Worm (Caenorhabditis elegans) whole organism, L4 larva: ENCODE results near the gene F09E10.5.

Source experiments
- D1046.2 ChIP-seq: fragments of 200-800 bp; sonication (Bioruptor generic); IDR thresholded peaks from 2 replicates; pipeline ENCODE4 v1.3.6; 2022; ENCODE audit warnings: missing genetic modification characterization, missing compliant biosample characterization
- F26F4.8 ChIP-seq: fragments of 200-800 bp; sonication (Bioruptor generic); conservative IDR thresholded peaks from 2 replicates; pipeline ENCODE4 v1.3.6; 2022; ENCODE audit warnings: missing genetic modification characterization, missing compliant biosample characterization
- R02D3.7 ChIP-seq: fragments of 150-350 bp; sonication (generic microtip); optimal IDR thresholded peaks from 3 replicates; lab custom pipeline; 2014; ENCODE audit warnings: missing biosample characterization, missing genetic modification characterization
- T20F7.1 ChIP-seq: fragments of 200-800 bp; sonication (Bioruptor generic); optimal IDR thresholded peaks from 2 replicates; lab custom pipeline; 2018; ENCODE audit warnings: mild to moderate bottlenecking, missing genetic modification characterization, missing compliant biosample characterization
- aly-2 ChIP-seq: sonication (generic microtip); optimal IDR thresholded peaks from 2 replicates; lab custom pipeline; 2018; ENCODE audit warnings: missing biosample characterization, missing genetic modification characterization
- ama-1 ChIP-seq: fragments of 150-350 bp; optimal IDR thresholded peaks from 2 replicates; lab custom pipeline; 2014; ENCODE audit warnings: inconsistent platforms, mixed read lengths
- ceh-28 ChIP-seq: fragments of 150-350 bp; optimal IDR thresholded peaks from 2 replicates; lab custom pipeline; 2014; ENCODE audit warnings: missing biosample characterization, missing genetic modification reagents, missing genetic modification characterization
- ces-1 ChIP-seq: fragments of 150-350 bp; sonication (generic microtip); optimal IDR thresholded peaks from 4 replicates; lab custom pipeline; 2014; ENCODE audit warnings: missing biosample characterization, missing genetic modification reagents, missing genetic modification characterization
- daf-19 ChIP-seq: fragments of 200-800 bp; sonication (Bioruptor generic); conservative IDR thresholded peaks from 2 replicates; pipeline ENCODE4 v1.3.6; 2022; ENCODE audit warnings: missing genetic modification characterization, missing compliant biosample characterization
- dmd-8 ChIP-seq: fragments of 200-800 bp; sonication (Bioruptor generic); IDR thresholded peaks from 2 replicates; pipeline ENCODE4 v1.3.6; 2022; ENCODE audit warnings: missing genetic modification characterization, missing compliant biosample characterization
- dve-1 ChIP-seq: sonication (generic microtip); optimal IDR thresholded peaks from 2 replicates; lab custom pipeline; 2017; ENCODE audit warnings: antibody characterized with exemption, mild to moderate bottlenecking, missing genetic modification characterization, missing compliant biosample characterization; ENCODE audit not compliant: insufficient read depth
- egl-27 ChIP-seq: sonication (generic microtip); optimal IDR thresholded peaks from 3 replicates; lab custom pipeline; 2017; ENCODE audit warnings: missing biosample characterization, missing genetic modification reagents, missing genetic modification characterization
- egl-43 ChIP-seq: fragments of 200-800 bp; sonication (Bioruptor generic); IDR thresholded peaks from 2 replicates; pipeline ENCODE4 v1.3.6; 2022; ENCODE audit warnings: missing genetic modification reagents, missing genetic modification characterization, missing compliant biosample characterization
- hlh-11 ChIP-seq: fragments of 200-800 bp; sonication (Bioruptor generic); optimal IDR thresholded peaks from 2 replicates; lab custom pipeline; 2018; ENCODE audit warnings: mild to moderate bottlenecking, missing genetic modification characterization, missing compliant biosample characterization
- hlh-30 ChIP-seq: sonication (generic microtip); optimal IDR thresholded peaks from 2 replicates; lab custom pipeline; 2017; ENCODE audit warnings: antibody characterized with exemption, mild to moderate bottlenecking, missing genetic modification characterization, missing compliant biosample characterization; ENCODE audit not compliant: insufficient read depth
- hmg-1.1 ChIP-seq: fragments of 200-800 bp; sonication (Bioruptor generic); IDR thresholded peaks from 2 replicates; pipeline ENCODE4 v1.3.6; 2022; ENCODE audit warnings: missing genetic modification reagents, missing genetic modification characterization, missing compliant biosample characterization
- jun-1 ChIP-seq: fragments of 150-350 bp; optimal IDR thresholded peaks from 2 replicates; lab custom pipeline; 2014; ENCODE audit warnings: missing biosample characterization, missing genetic modification reagents, missing genetic modification characterization
- lin-1 ChIP-seq: fragments of 200-800 bp; sonication (Bioruptor generic); IDR thresholded peaks from 2 replicates; pipeline ENCODE4 v1.3.6; 2022; ENCODE audit warnings: missing genetic modification reagents, missing genetic modification characterization, missing compliant biosample characterization
- lin-13 ChIP-seq: fragments of 150-350 bp; optimal IDR thresholded peaks from 2 replicates; lab custom pipeline; 2014; ENCODE audit warnings: missing biosample characterization, missing genetic modification reagents, missing genetic modification characterization
- lin-29 ChIP-seq: fragments of 200-800 bp; sonication (Bioruptor generic); IDR thresholded peaks from 2 replicates; pipeline ENCODE4 v1.3.6; 2022; ENCODE audit warnings: missing genetic modification reagents, missing genetic modification characterization, missing compliant biosample characterization
- lir-3 ChIP-seq: sonication (generic microtip); optimal IDR thresholded peaks from 2 replicates; lab custom pipeline; 2016; ENCODE audit warnings: mild to moderate bottlenecking, missing genetic modification characterization, missing compliant biosample characterization
- lsy-2 ChIP-seq, 2 experiments: fragments of 150-350 bp in 1 of 2; sonication (generic microtip) in 1 of 2; optimal IDR thresholded peaks; 2 replicates each; lab custom pipeline; 2014 to 2017; ENCODE audit warnings: missing biosample characterization in 2 of 2, missing genetic modification characterization in 2 of 2
- mdl-1 ChIP-seq, 2 experiments: fragments of 150-350 bp in 1 of 2; sonication (generic microtip) in 1 of 2; optimal IDR thresholded peaks; 2 replicates each; lab custom pipeline; 2014 to 2017; ENCODE audit warnings: missing biosample characterization in 2 of 2, missing genetic modification characterization in 2 of 2
- mes-2 ChIP-seq: sonication (generic microtip); optimal IDR thresholded peaks from 2 replicates; lab custom pipeline; 2016; ENCODE audit warnings: missing genotype, mild to moderate bottlenecking, missing genetic modification characterization, missing compliant biosample characterization; ENCODE audit not compliant: poor library complexity, severe bottlenecking
- mxl-3 ChIP-seq: fragments of 200-800 bp; sonication (Bioruptor generic); optimal IDR thresholded peaks from 2 replicates; lab custom pipeline; 2018; ENCODE audit warnings: mild to moderate bottlenecking, missing genetic modification characterization, missing compliant biosample characterization
- nhr-28 ChIP-seq: fragments of 150-350 bp; optimal IDR thresholded peaks from 2 replicates; lab custom pipeline; 2014; ENCODE audit warnings: missing biosample characterization, missing genetic modification characterization
- nhr-77 ChIP-seq: fragments of 150-350 bp; optimal IDR thresholded peaks from 2 replicates; lab custom pipeline; 2014; ENCODE audit warnings: missing biosample characterization, missing genetic modification characterization
- pqm-1 ChIP-seq: sonication (generic microtip); optimal IDR thresholded peaks from 2 replicates; lab custom pipeline; 2017; ENCODE audit warnings: missing biosample characterization, missing genetic modification characterization
- rbr-2 ChIP-seq: sonication (generic microtip); optimal IDR thresholded peaks from 2 replicates; lab custom pipeline; 2016; ENCODE audit warnings: missing genotype, missing genetic modification characterization, missing compliant biosample characterization
- sdz-12 ChIP-seq: fragments of 200-800 bp; sonication (Bioruptor generic); optimal IDR thresholded peaks from 2 replicates; lab custom pipeline; 2018; ENCODE audit warnings: mild to moderate bottlenecking, missing genetic modification characterization, missing compliant biosample characterization
- snpc-4 ChIP-seq: fragments of 150-350 bp; optimal IDR thresholded peaks from 2 replicates; lab custom pipeline; 2014; ENCODE audit warnings: missing biosample characterization, missing genetic modification characterization
- unc-130 ChIP-seq: sonication (generic microtip); optimal IDR thresholded peaks from 2 replicates; lab custom pipeline; 2016; ENCODE audit warnings: missing genetic modification reagents, missing genetic modification characterization, missing compliant biosample characterization
- unc-39 ChIP-seq: sonication (generic microtip); optimal IDR thresholded peaks from 2 replicates; lab custom pipeline; 2017; ENCODE audit warnings: missing biosample characterization, missing genetic modification characterization
- unc-62 ChIP-seq, 3 experiments: fragments of 150-350 bp in 1 of 3; sonication (generic microtip); optimal IDR thresholded peaks in 2 of 3; peaks in 1 of 3; 1 replicate in 1 of 3; 2 replicates in 2 of 3; lab custom pipeline; 2014 to 2017; ENCODE audit warnings: missing biosample characterization in 3 of 3, missing genetic modification characterization in 3 of 3, missing genetic modification reagents in 3 of 3, missing genotype in 1 of 3
- zip-11 ChIP-seq: fragments of 200-800 bp; sonication (Bioruptor generic); IDR thresholded peaks from 2 replicates; pipeline ENCODE4 v1.3.6; 2022; ENCODE audit warnings: missing genetic modification characterization, missing compliant biosample characterization
- ztf-11 ChIP-seq: fragments of 150-350 bp; optimal IDR thresholded peaks from 2 replicates; lab custom pipeline; 2014; ENCODE audit warnings: missing biosample characterization, missing genetic modification characterization
- ztf-7 ChIP-seq: fragments of 150-350 bp; optimal IDR thresholded peaks from 2 replicates; lab custom pipeline; 2014; ENCODE audit warnings: missing biosample characterization, missing genetic modification characterization

F09E10.5 gene

DNA sequence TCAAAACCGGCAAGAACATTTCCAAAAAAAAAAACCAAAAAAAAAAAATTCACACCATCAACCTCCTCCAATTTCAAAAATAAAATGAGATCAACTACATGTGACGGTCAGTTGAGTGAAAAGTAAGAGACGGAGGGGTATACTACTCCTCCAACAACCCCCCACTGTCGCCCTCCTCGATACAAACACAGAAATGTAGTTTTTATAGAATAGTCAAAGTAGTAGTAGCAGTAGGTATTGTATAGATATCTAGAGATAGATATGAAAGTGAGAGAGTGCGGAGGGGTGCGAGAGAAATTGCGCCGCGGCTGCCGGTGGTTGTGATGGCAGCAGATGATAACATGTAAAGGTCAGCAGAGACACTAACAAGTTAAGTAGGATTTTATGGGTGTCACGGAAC, 33.2 kb upstream of the F09E10.5 start (continued):
- TF ChIP-seq ces-1 (no peak), lsy-2 (tag; optimal IDR thresholded peaks at IDR 0.05; lab: Kevin White, UChicago) (peak in 1 of 2 experiments; percentile 7), egl-43 (GFP tag; lab: Robert Waterston, UW) (no peak), D1046.2 (GFP tag; lab: Robert Waterston, UW) (no peak), egl-27 (tag; lab: Kevin White, UChicago) (no peak), lin-13 (GFP tag; lab: Kevin White, UChicago) (no peak), unc-130 (GFP tag; lab: Kevin White, UChicago) (no peak), unc-62 (GFP tag; optimal IDR thresholded peaks at IDR 0.05 in 1 of 2; lab: Kevin White, UChicago) (no peak), unc-62 (tag; optimal IDR thresholded peaks at IDR 0.05; lab: Kevin White, UChicago) (no peak), mxl-3 (GFP tag; lab: Kevin White, UChicago) (peak; percentile 6), snpc-4 (tag; lab: Kevin White, UChicago) (no peak), mes-2 (tag; lab: Kevin White, UChicago) (no peak), ztf-7 (tag; lab: Kevin White, UChicago) (no peak), hmg-1.1 (GFP tag; lab: Robert Waterston, UW) (0 out of 2 replicates have a peak, but pooled peaks have one; percentile 22), mdl-1 (tag; optimal IDR thresholded peaks at IDR 0.05; lab: Kevin White, UChicago) (peak in 1 of 2 experiments; percentile 35), ztf-11 (tag; lab: Kevin White, UChicago) (no peak), rbr-2 (no peak), hlh-11 (tag; lab: Kevin White, UChicago) (peak; percentile 39), ceh-28 (tag; lab: Kevin White, UChicago) (no peak), nhr-77 (tag; lab: Kevin White, UChicago) (peak; percentile 19), F26F4.8 (GFP tag; lab: Robert Waterston, UW) (no peak)

DNA sequence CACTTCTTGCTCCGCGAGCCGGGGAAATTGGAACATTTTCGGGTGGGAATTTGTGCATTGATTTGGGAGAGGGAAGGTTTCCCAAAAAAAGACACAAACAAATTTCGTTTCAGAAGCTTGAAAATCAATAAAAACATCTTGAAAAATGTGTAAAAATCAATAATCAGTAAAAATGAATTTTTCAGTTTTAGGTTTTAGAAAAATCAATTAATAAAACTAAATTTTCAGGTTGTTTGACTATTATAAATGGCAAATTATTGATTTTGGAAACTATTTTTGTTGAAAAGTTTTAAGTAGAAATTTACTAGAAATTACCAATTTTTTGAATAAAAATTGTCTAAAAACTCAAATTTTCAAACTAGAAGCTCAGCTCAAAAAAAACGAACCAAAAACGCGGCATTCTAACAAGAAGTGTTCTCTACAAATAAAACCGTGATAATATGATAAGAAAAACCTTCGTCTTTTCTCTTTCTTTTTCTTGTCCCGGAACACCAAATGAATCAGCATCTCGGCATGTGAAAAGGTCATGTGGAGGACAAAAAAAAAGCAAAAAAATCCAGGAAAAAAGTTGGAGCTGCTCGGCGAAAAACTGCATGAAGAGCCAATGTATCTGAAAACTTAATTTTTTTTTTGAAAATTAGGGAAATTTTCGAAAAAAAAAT, 31.5 kb upstream of the F09E10.5 start:
- TF ChIP-seq zip-11 (GFP tag; lab: Robert Waterston, UW) (no peak), lin-29 (GFP tag; lab: Robert Waterston, UW) (no peak), unc-130 (GFP tag; lab: Kevin White, UChicago) (no peak), unc-62 (GFP tag; optimal IDR thresholded peaks at IDR 0.05 in 1 of 2; lab: Kevin White, UChicago) (peak in 1 of 2 experiments; percentile 86), unc-62 (tag; optimal IDR thresholded peaks at IDR 0.05; lab: Kevin White, UChicago) (no peak), hlh-30 (tag; lab: Kevin White, UChicago) (peak; percentile 78), lin-1 (no peak), unc-39 (no peak), D1046.2 (GFP tag; lab: Robert Waterston, UW) (no peak), ztf-7 (tag; lab: Kevin White, UChicago) (no peak), dve-1 (tag; lab: Kevin White, UChicago) (no peak), ama-1 (no peak), ceh-28 (tag; lab: Kevin White, UChicago) (peak; percentile 48), egl-43 (GFP tag; lab: Robert Waterston, UW) (no peak), jun-1 (tag; lab: Kevin White, UChicago) (no peak), pqm-1 (peak; percentile 2), T20F7.1 (no peak), aly-2 (no peak), dmd-8 (GFP tag; lab: Robert Waterston, UW) (no peak), R02D3.7 (tag; lab: Kevin White, UChicago) (no peak), sdz-12 (GFP tag; lab: Kevin White, UChicago) (no peak), daf-19 (no peak), hlh-11 (tag; lab: Kevin White, UChicago) (no peak), nhr-28 (peak; percentile 51), lir-3 (tag; lab: Kevin White, UChicago) (no peak)
